Worm (Caenorhabditis elegans) whole organism, L1 larva: Measurements from ENCODE around the gene sdz-5.

Experiments used
- Y116A8C.19 ChIP-seq: sonication (generic microtip); optimal IDR thresholded peaks from 2 replicates; lab custom pipeline; 2016; ENCODE audit warnings: missing compliant biosample characterization, missing genetic modification characterization, borderline replicate concordance
- aha-1 ChIP-seq: fragments of 150-350 bp; optimal IDR thresholded peaks from 2 replicates; lab custom pipeline; 2014; ENCODE audit warnings: missing biosample characterization, missing genetic modification characterization
- ama-1 ChIP-seq: fragments of 150-350 bp; optimal IDR thresholded peaks from 2 replicates; lab custom pipeline; 2014
- blmp-1 ChIP-seq: fragments of 150-350 bp; optimal IDR thresholded peaks from 2 replicates; lab custom pipeline; 2014; ENCODE audit warnings: missing biosample characterization, missing genetic modification characterization
- ceh-8 ChIP-seq: fragments of 200-800 bp; sonication (Bioruptor generic); optimal IDR thresholded peaks from 2 replicates; lab custom pipeline; 2018; ENCODE audit warnings: mild to moderate bottlenecking, missing genetic modification characterization, moderate library complexity, missing compliant biosample characterization
- ceh-88 ChIP-seq: fragments of 200-800 bp; sonication (Bioruptor generic); IDR thresholded peaks from 2 replicates; pipeline ENCODE4 v1.3.6; 2022; ENCODE audit warnings: missing genetic modification characterization, missing compliant biosample characterization
- ces-1 ChIP-seq: fragments of 150-350 bp; optimal IDR thresholded peaks from 2 replicates; lab custom pipeline; 2014; ENCODE audit warnings: missing biosample characterization, missing genetic modification reagents, missing genetic modification characterization
- dpl-1 ChIP-seq, 3 experiments: fragments of 150-350 bp in 2 of 3; sonication (generic microtip) in 1 of 3; optimal IDR thresholded peaks; 2 replicates each; lab custom pipeline; 2014 to 2017; ENCODE audit warnings: missing biosample characterization in 3 of 3, missing genetic modification characterization in 3 of 3, missing genetic modification reagents in 3 of 3
- efl-1 ChIP-seq, 4 experiments: fragments of 150-350 bp; optimal IDR thresholded peaks in 3 of 4; peaks in 1 of 4; 1 replicate in 1 of 4; 2 replicates in 3 of 4; lab custom pipeline; 2014; ENCODE audit warnings: missing biosample characterization in 2 of 4, missing genetic modification characterization in 2 of 4, missing genetic modification reagents in 2 of 4
- efl-3 ChIP-seq: fragments of 200-800 bp; sonication (Bioruptor generic); optimal IDR thresholded peaks from 2 replicates; lab custom pipeline; 2018; ENCODE audit warnings: mild to moderate bottlenecking, missing genetic modification characterization, missing compliant biosample characterization
- egl-13 ChIP-seq: sonication (generic microtip); optimal IDR thresholded peaks from 2 replicates; lab custom pipeline; 2016; ENCODE audit warnings: missing genotype, missing genetic modification reagents, missing genetic modification characterization, missing compliant biosample characterization
- egl-27 ChIP-seq, 2 experiments: fragments of 150-350 bp in 1 of 2; sonication (generic microtip); optimal IDR thresholded peaks; 3 replicates each; lab custom pipeline; 2017 to 2018; ENCODE audit warnings: missing biosample characterization in 2 of 2, missing genetic modification characterization in 2 of 2, missing genetic modification reagents in 2 of 2
- elt-2 ChIP-seq: sonication (generic microtip); optimal IDR thresholded peaks from 2 replicates; lab custom pipeline; 2016; ENCODE audit warnings: missing genetic modification characterization, mild to moderate bottlenecking, inconsistent platforms, missing compliant biosample characterization, missing genetic modification reagents
- elt-3 ChIP-seq, 6 experiments: fragments of 150-350 bp in 1 of 6; sonication (generic microtip); optimal IDR thresholded peaks; 2 replicates each; lab custom pipeline; 2017 to 2018; ENCODE audit warnings: missing biosample characterization in 6 of 6, missing genetic modification characterization in 6 of 6, inconsistent platforms in 1 of 6
- fkh-10 ChIP-seq: sonication (generic microtip); optimal IDR thresholded peaks from 2 replicates; lab custom pipeline; 2017; ENCODE audit warnings: missing biosample characterization, missing genetic modification reagents, missing genetic modification characterization
- fkh-4 ChIP-seq: sonication (generic microtip); optimal IDR thresholded peaks from 2 replicates; lab custom pipeline; 2016; ENCODE audit warnings: missing compliant biosample characterization, missing genetic modification characterization, borderline replicate concordance
- fkh-8 ChIP-seq: sonication (generic microtip); optimal IDR thresholded peaks from 2 replicates; lab custom pipeline; 2016; ENCODE audit warnings: mild to moderate bottlenecking, missing genetic modification characterization, missing compliant biosample characterization
- grh-1 ChIP-seq: fragments of 200-800 bp; sonication (Bioruptor generic); IDR thresholded peaks from 2 replicates; pipeline ENCODE4 v1.3.6; 2022; ENCODE audit warnings: missing genetic modification reagents, missing genetic modification characterization, missing compliant biosample characterization
- hpl-2 ChIP-seq: fragments of 150-350 bp; optimal IDR thresholded peaks from 2 replicates; lab custom pipeline; 2014; ENCODE audit warnings: missing biosample characterization, missing genetic modification reagents, missing genetic modification characterization
- isw-1 ChIP-seq: fragments of 200-800 bp; sonication (Bioruptor generic); IDR thresholded peaks from 2 replicates; pipeline ENCODE4 v1.3.6; 2022; ENCODE audit warnings: missing genetic modification characterization, missing compliant biosample characterization
- jun-1 ChIP-seq: fragments of 150-350 bp; optimal IDR thresholded peaks from 2 replicates; lab custom pipeline; 2014; ENCODE audit warnings: missing biosample characterization, missing genetic modification reagents, missing genetic modification characterization
- lin-13 ChIP-seq: fragments of 150-350 bp; optimal IDR thresholded peaks from 2 replicates; lab custom pipeline; 2014; ENCODE audit warnings: missing biosample characterization, missing genetic modification reagents, missing genetic modification characterization
- lin-14 ChIP-seq: fragments of 200-800 bp; sonication (Bioruptor generic); optimal IDR thresholded peaks from 2 replicates; lab custom pipeline; 2018; ENCODE audit warnings: mild to moderate bottlenecking, missing genetic modification characterization, moderate library complexity, missing compliant biosample characterization
- lin-35 ChIP-seq, 2 experiments: fragments of 150-350 bp; optimal IDR thresholded peaks; 2 replicates each; lab custom pipeline; 2014; ENCODE audit warnings: missing biosample characterization in 2 of 2, missing genetic modification characterization in 2 of 2, missing genetic modification reagents in 2 of 2
- lin-39 ChIP-seq: fragments of 150-350 bp; optimal IDR thresholded peaks from 2 replicates; lab custom pipeline; 2014; ENCODE audit warnings: missing biosample characterization, missing genetic modification reagents, missing genetic modification characterization
- lsy-2 ChIP-seq, 2 experiments: fragments of 150-350 bp; optimal IDR thresholded peaks; 2 replicates each; lab custom pipeline; 2014; ENCODE audit warnings: missing biosample characterization in 2 of 2, missing genetic modification characterization in 2 of 2
- mef-2 ChIP-seq: fragments of 150-350 bp; optimal IDR thresholded peaks from 2 replicates; lab custom pipeline; 2014; ENCODE audit warnings: missing biosample characterization, missing genetic modification characterization
- nhr-11 ChIP-seq: fragments of 150-350 bp; optimal IDR thresholded peaks from 2 replicates; lab custom pipeline; 2014; ENCODE audit warnings: missing biosample characterization, missing genetic modification characterization
- nhr-12 ChIP-seq: sonication (generic microtip); optimal IDR thresholded peaks from 2 replicates; lab custom pipeline; 2017; ENCODE audit warnings: missing biosample characterization, missing genetic modification characterization
- nhr-20 ChIP-seq: sonication (generic microtip); optimal IDR thresholded peaks from 2 replicates; lab custom pipeline; 2016; ENCODE audit warnings: mild to moderate bottlenecking, missing genetic modification characterization, missing compliant biosample characterization
- nhr-237 ChIP-seq: fragments of 150-350 bp; optimal IDR thresholded peaks from 2 replicates; lab custom pipeline; 2014; ENCODE audit warnings: missing biosample characterization, missing genetic modification characterization
- nhr-28 ChIP-seq: fragments of 150-350 bp; optimal IDR thresholded peaks from 2 replicates; lab custom pipeline; 2014; ENCODE audit warnings: missing biosample characterization, missing genetic modification characterization
- nhr-47 ChIP-seq: sonication (generic microtip); optimal IDR thresholded peaks from 2 replicates; lab custom pipeline; 2016; ENCODE audit warnings: mild to moderate bottlenecking, missing genetic modification characterization, moderate library complexity, missing compliant biosample characterization
- nhr-76 ChIP-seq: sonication (generic microtip); optimal IDR thresholded peaks from 2 replicates; lab custom pipeline; 2017; ENCODE audit warnings: missing biosample characterization, missing genetic modification characterization
- nhr-85 ChIP-seq: sonication (generic microtip); peaks from one replicate; lab custom pipeline; 2016; ENCODE audit warnings: missing genetic modification characterization, inconsistent platforms, missing compliant biosample characterization
- pag-3 ChIP-seq: sonication (generic microtip); optimal IDR thresholded peaks from 2 replicates; lab custom pipeline; 2017; ENCODE audit warnings: missing genetic modification characterization, mild to moderate bottlenecking, missing compliant biosample characterization, antibody characterized with exemption, borderline replicate concordance; ENCODE audit not compliant: insufficient read depth
- pax-3 ChIP-seq: fragments of 200-800 bp; sonication (Bioruptor generic); optimal IDR thresholded peaks from 2 replicates; lab custom pipeline; 2018; ENCODE audit warnings: mild to moderate bottlenecking, missing genetic modification characterization, moderate library complexity, missing compliant biosample characterization
- rnt-1 ChIP-seq: sonication (generic microtip); optimal IDR thresholded peaks from 2 replicates; lab custom pipeline; 2016; ENCODE audit warnings: mild to moderate bottlenecking, missing genetic modification characterization, moderate library complexity, missing compliant biosample characterization
- snpc-4 ChIP-seq: fragments of 150-350 bp; optimal IDR thresholded peaks from 2 replicates; lab custom pipeline; 2014; ENCODE audit warnings: missing biosample characterization, missing genetic modification characterization
- snu-23 ChIP-seq: sonication (generic microtip); optimal IDR thresholded peaks from 2 replicates; lab custom pipeline; 2016; ENCODE audit warnings: missing genetic modification characterization, missing compliant biosample characterization
- sox-4 ChIP-seq: sonication (generic microtip); optimal IDR thresholded peaks from 2 replicates; lab custom pipeline; 2016; ENCODE audit warnings: missing genetic modification characterization, missing compliant biosample characterization
- sup-37 ChIP-seq: fragments of 200-800 bp; sonication (Bioruptor generic); optimal IDR thresholded peaks from 2 replicates; lab custom pipeline; 2018; ENCODE audit warnings: mild to moderate bottlenecking, missing genetic modification characterization, missing compliant biosample characterization
- swsn-7 ChIP-seq: sonication (generic microtip); optimal IDR thresholded peaks from 2 replicates; lab custom pipeline; 2016; ENCODE audit warnings: missing genetic modification characterization, missing compliant biosample characterization
- unc-30 ChIP-seq: sonication (generic microtip); optimal IDR thresholded peaks from 2 replicates; lab custom pipeline; 2017; ENCODE audit warnings: missing biosample characterization, missing genetic modification characterization
- xbp-1 ChIP-seq: sonication (generic microtip); optimal IDR thresholded peaks from 2 replicates; lab custom pipeline; 2016; ENCODE audit warnings: missing genetic modification characterization, missing compliant biosample characterization
- zip-4 ChIP-seq: fragments of 200-800 bp; sonication (Bioruptor generic); optimal IDR thresholded peaks from 2 replicates; lab custom pipeline; 2018; ENCODE audit warnings: mild to moderate bottlenecking, missing genetic modification characterization, moderate library complexity, missing compliant biosample characterization
- ztf-4 ChIP-seq: fragments of 150-350 bp; optimal IDR thresholded peaks from 2 replicates; lab custom pipeline; 2014; ENCODE audit warnings: missing biosample characterization, missing genetic modification characterization

The sdz-5 gene

ce11 chrII:2977652-2978051, 30.8 kb upstream of the sdz-5 start:
- TF ChIP-seq lsy-2 (tag; optimal IDR thresholded peaks at IDR 0.05; lab: Kevin White, UChicago) (peak in 1 of 2 experiments; percentile 3), blmp-1 (peak; percentile 89), lin-14 (GFP tag; lab: Kevin White, UChicago) (peak; percentile 29), fkh-4 (tag; lab: Kevin White, UChicago) (no peak), lin-35 (GFP tag; optimal IDR thresholded peaks at IDR 0.05; lab: Kevin White, UChicago) (peak in 1 of 2 experiments; percentile 45), nhr-85 (tag; lab: Kevin White, UChicago) (peak; percentile 88), dpl-1 (GFP tag; optimal IDR thresholded peaks at IDR 0.05; lab: Kevin White, UChicago) (peak in 1 of 3 experiments; percentile 21), elt-3 (tag; optimal IDR thresholded peaks at IDR 0.05; lab: Kevin White, UChicago) (no peak), hpl-2 (GFP tag; lab: Kevin White, UChicago) (no peak), efl-1 (optimal IDR thresholded peaks at IDR 0.05; lab: Kevin White, UChicago) (peak in 1 of 2 experiments; percentile 7), efl-1 (GFP tag; optimal IDR thresholded peaks at IDR 0.05 in 1 of 2; lab: Kevin White, UChicago) (no peak), fkh-8 (no peak), snu-23 (GFP tag; lab: Kevin White, UChicago) (peak; percentile 6), grh-1 (GFP tag; lab: Robert Waterston, UW) (peak; percentile 68)

ce11 chrII:2979061-2979460, 29.4 kb upstream of the sdz-5 start:
- TF ChIP-seq nhr-20 (tag; lab: Kevin White, UChicago) (no peak), aha-1 (tag; lab: Kevin White, UChicago) (no peak), fkh-10 (no peak), mef-2 (tag; lab: Kevin White, UChicago) (no peak), ces-1 (GFP tag; lab: Kevin White, UChicago) (no peak), pax-3 (tag; lab: Kevin White, UChicago) (no peak), ztf-4 (tag; lab: Kevin White, UChicago) (no peak), lin-39 (tag; lab: Kevin White, UChicago) (no peak), pag-3 (tag; lab: Kevin White, UChicago) (no peak), xbp-1 (tag; lab: Kevin White, UChicago) (no peak), nhr-76 (no peak), snpc-4 (tag; lab: Kevin White, UChicago) (no peak)

ce11 chrII:2984383-2984782, 24.1 kb upstream of the sdz-5 start:
- no peak for TF ChIP-seq ama-1 (lab: Kevin White, UChicago)
- no peak for TF ChIP-seq unc-30
- no peak for TF ChIP-seq egl-13 (tag; lab: Kevin White, UChicago)
- TF ChIP-seq efl-3 (GFP tag; lab: Kevin White, UChicago): no peak
- no peak for TF ChIP-seq nhr-12
- no peak for TF ChIP-seq ceh-8 (GFP tag; lab: Kevin White, UChicago)
- TF ChIP-seq nhr-47 (tag; lab: Kevin White, UChicago): no peak
- TF ChIP-seq ceh-88: no peak
- no peak for TF ChIP-seq isw-1 (GFP tag; lab: Robert Waterston, UW)
- no peak for TF ChIP-seq nhr-28 (tag; lab: Kevin White, UChicago)
- TF ChIP-seq swsn-7: no peak
- TF ChIP-seq nhr-11: no peak

DNA sequence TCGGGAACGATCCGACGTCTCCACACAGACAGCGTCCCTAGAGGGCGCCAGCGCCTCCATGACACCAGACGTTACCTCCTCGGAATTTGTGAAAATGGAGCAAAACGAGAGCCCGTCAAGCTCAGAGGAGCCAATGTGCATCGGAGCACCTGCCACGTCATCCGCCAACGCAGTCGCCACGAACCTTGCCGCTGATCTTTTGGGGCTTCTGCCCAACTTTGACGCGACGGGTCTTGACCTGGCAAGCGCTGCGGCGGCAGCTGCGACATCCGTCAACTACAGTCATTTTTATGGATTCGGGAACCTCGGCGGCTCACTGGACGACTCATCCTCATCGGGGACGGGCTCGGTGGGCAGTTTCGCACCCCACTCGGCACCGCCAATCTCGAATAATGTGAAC, 23.1 kb upstream of the sdz-5 start:
- TF ChIP-seq lin-35 (GFP tag; optimal IDR thresholded peaks at IDR 0.05; lab: Kevin White, UChicago): no peak
- TF ChIP-seq sup-37 (GFP tag; lab: Kevin White, UChicago): no peak
- no peak for TF ChIP-seq efl-3 (GFP tag; lab: Kevin White, UChicago)
- no peak for TF ChIP-seq sox-4 (tag; lab: Kevin White, UChicago)
- TF ChIP-seq lin-13: no peak
- no peak for TF ChIP-seq efl-1 (optimal IDR thresholded peaks at IDR 0.05; lab: Kevin White, UChicago)
- no peak for TF ChIP-seq efl-1 (GFP tag; optimal IDR thresholded peaks at IDR 0.05 in 1 of 2; lab: Kevin White, UChicago)
- TF ChIP-seq zip-4: no peak
- TF ChIP-seq nhr-237 (tag; lab: Kevin White, UChicago): no peak
- no peak for TF ChIP-seq fkh-10
- no peak for TF ChIP-seq elt-3 (tag; optimal IDR thresholded peaks at IDR 0.05; lab: Kevin White, UChicago)
- TF ChIP-seq egl-27 (tag; optimal IDR thresholded peaks at IDR 0.05; lab: Kevin White, UChicago): no peak
- TF ChIP-seq jun-1 (tag; lab: Kevin White, UChicago): no peak
- no peak for TF ChIP-seq lin-39 (tag; lab: Kevin White, UChicago)
- TF ChIP-seq elt-2 (tag; lab: Kevin White, UChicago): no peak
- TF ChIP-seq lsy-2 (tag; optimal IDR thresholded peaks at IDR 0.05; lab: Kevin White, UChicago): no peak
- no peak for TF ChIP-seq isw-1 (GFP tag; lab: Robert Waterston, UW)
- TF ChIP-seq Y116A8C.19 (tag; lab: Kevin White, UChicago): no peak
- TF ChIP-seq rnt-1 (tag; lab: Kevin White, UChicago): no peak
- TF ChIP-seq, all 84 proteins: peak for 0
